Worm (Caenorhabditis elegans): ENCODE data around the gene R07B1.7.

DNA sequence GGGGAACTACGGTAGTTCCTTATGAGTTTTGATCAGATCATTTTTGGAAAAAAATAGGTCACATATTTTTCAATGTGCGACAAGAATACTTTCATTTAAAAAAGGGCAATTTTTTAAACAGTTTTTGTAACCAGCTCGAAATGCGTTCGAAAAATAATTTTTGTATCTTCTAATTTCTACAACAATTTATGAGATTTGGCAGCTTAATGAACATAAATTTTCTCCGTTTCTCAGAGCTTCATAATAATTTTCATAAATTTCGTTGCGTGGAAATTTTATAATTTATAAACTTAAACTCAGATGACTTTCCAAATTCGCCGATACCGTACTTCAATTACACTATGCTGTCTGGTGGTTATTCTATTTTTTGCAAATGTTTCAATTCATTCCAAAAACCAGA is 25.9 kb downstream of the R07B1.7 start, which contains the start of gene F21G4.3:
- TF ChIP-seq hmg-4 (GFP tag; optimal IDR thresholded peaks at IDR 0.05) (no peak), F13C5.2 (tag; optimal IDR thresholded peaks at IDR 0.05) (no peak), ama-1 (optimal IDR thresholded peaks at IDR 0.05) (no peak), scrt-1 (GFP tag; IDR thresholded peaks at IDR 0.05) (no peak)
